Worm (Caenorhabditis elegans) whole organism, mixed stage, embryonic: ENCODE measurements around the gene alg-1.

ENCODE experiments used
- M03D4.4 ChIP-seq: sonication (generic microtip); optimal IDR thresholded peaks from 2 replicates; lab custom pipeline; 2017; ENCODE audit warnings: mild to moderate bottlenecking, missing genetic modification characterization, missing compliant biosample characterization
- bed-3 ChIP-seq: fragments of 200-800 bp; sonication (Bioruptor generic); optimal IDR thresholded peaks from 3 replicates; lab custom pipeline; 2018; ENCODE audit warnings: mild to moderate bottlenecking, missing genetic modification characterization, moderate library complexity, missing compliant biosample characterization
- blmp-1 ChIP-seq: fragments of 150-350 bp; optimal IDR thresholded peaks from 2 replicates; lab custom pipeline; 2014; ENCODE audit warnings: missing biosample characterization, missing genetic modification characterization
- ceh-39 ChIP-seq: fragments of 150-350 bp; optimal IDR thresholded peaks from 2 replicates; lab custom pipeline; 2014; ENCODE audit warnings: missing biosample characterization, missing genetic modification characterization
- ceh-43 ChIP-seq: fragments of 200-800 bp; sonication (Bioruptor generic); optimal IDR thresholded peaks from 2 replicates; lab custom pipeline; 2018; ENCODE audit warnings: mild to moderate bottlenecking, missing genetic modification characterization, moderate library complexity, missing compliant biosample characterization
- ceh-83 ChIP-seq: fragments of 200-800 bp; sonication (Bioruptor generic); optimal IDR thresholded peaks from 2 replicates; lab custom pipeline; 2018; ENCODE audit warnings: mild to moderate bottlenecking, missing genetic modification characterization, missing compliant biosample characterization
- ces-1 ChIP-seq: fragments of 150-350 bp; optimal IDR thresholded peaks from 2 replicates; lab custom pipeline; 2014; ENCODE audit warnings: missing biosample characterization, missing genetic modification reagents, missing genetic modification characterization
- cnd-1 ChIP-seq: fragments of 200-800 bp; sonication (Bioruptor generic); optimal IDR thresholded peaks from 2 replicates; lab custom pipeline; 2018; ENCODE audit warnings: mild to moderate bottlenecking, missing genetic modification characterization, missing compliant biosample characterization
- drap-1 ChIP-seq: fragments of 200-800 bp; sonication (Bioruptor generic); optimal IDR thresholded peaks from 3 replicates; lab custom pipeline; 2018; ENCODE audit warnings: mild to moderate bottlenecking, missing genetic modification characterization, missing compliant biosample characterization
- elt-1 ChIP-seq: sonication (generic microtip); optimal IDR thresholded peaks from 2 replicates; lab custom pipeline; 2017; ENCODE audit warnings: missing genetic modification characterization, mild to moderate bottlenecking, missing compliant biosample characterization, antibody characterized with exemption, moderate library complexity, borderline replicate concordance; ENCODE audit not compliant: insufficient read depth
- elt-3 ChIP-seq: fragments of 150-350 bp; optimal IDR thresholded peaks from 2 replicates; lab custom pipeline; 2014; ENCODE audit warnings: missing biosample characterization, missing genetic modification characterization
- flh-1 ChIP-seq: fragments of 200-800 bp; sonication (Bioruptor generic); optimal IDR thresholded peaks from 2 replicates; lab custom pipeline; 2018; ENCODE audit warnings: mild to moderate bottlenecking, missing genetic modification characterization, moderate library complexity, missing compliant biosample characterization
- ham-2 ChIP-seq: fragments of 200-800 bp; sonication (Bioruptor generic); optimal IDR thresholded peaks from 2 replicates; lab custom pipeline; 2018; ENCODE audit warnings: mild to moderate bottlenecking, missing genetic modification characterization, missing compliant biosample characterization
- hlh-1 ChIP-seq: fragments of 150-350 bp; optimal IDR thresholded peaks from 2 replicates; lab custom pipeline; 2014; ENCODE audit warnings: missing biosample characterization, missing genetic modification reagents, missing genetic modification characterization
- lin-13 ChIP-seq: fragments of 150-350 bp; optimal IDR thresholded peaks from 2 replicates; lab custom pipeline; 2014; ENCODE audit warnings: missing biosample characterization, missing genetic modification characterization
- lin-32 ChIP-seq: fragments of 200-800 bp; sonication (Bioruptor generic); optimal IDR thresholded peaks from 2 replicates; lab custom pipeline; 2018; ENCODE audit warnings: mild to moderate bottlenecking, missing genetic modification characterization, missing compliant biosample characterization
- lsy-2 ChIP-seq: fragments of 150-350 bp; optimal IDR thresholded peaks from 2 replicates; lab custom pipeline; 2014; ENCODE audit warnings: missing biosample characterization, missing genetic modification characterization
- mab-5 ChIP-seq: fragments of 150-350 bp; optimal IDR thresholded peaks from 2 replicates; lab custom pipeline; 2014; ENCODE audit warnings: missing biosample characterization, missing genetic modification characterization
- mep-1 ChIP-seq: fragments of 150-350 bp; optimal IDR thresholded peaks from 2 replicates; lab custom pipeline; 2017; ENCODE audit warnings: missing biosample characterization, missing genetic modification reagents, missing genetic modification characterization, inconsistent platforms
- mls-2 ChIP-seq: sonication (generic microtip); optimal IDR thresholded peaks from 2 replicates; lab custom pipeline; 2016; ENCODE audit warnings: mild to moderate bottlenecking, missing genetic modification characterization, moderate library complexity, missing compliant biosample characterization
- nhr-12 ChIP-seq: fragments of 150-350 bp; optimal IDR thresholded peaks from 2 replicates; lab custom pipeline; 2014; ENCODE audit warnings: missing biosample characterization, missing genetic modification characterization
- nhr-2 ChIP-seq: fragments of 150-350 bp; optimal IDR thresholded peaks from 2 replicates; lab custom pipeline; 2014; ENCODE audit warnings: missing biosample characterization, missing genetic modification characterization
- nhr-237 ChIP-seq: fragments of 150-350 bp; optimal IDR thresholded peaks from 2 replicates; lab custom pipeline; 2014; ENCODE audit warnings: missing biosample characterization, missing genetic modification characterization
- nhr-28 ChIP-seq: fragments of 150-350 bp; optimal IDR thresholded peaks from 2 replicates; lab custom pipeline; 2014; ENCODE audit warnings: missing biosample characterization, missing genetic modification characterization
- nhr-76 ChIP-seq: sonication (generic microtip); optimal IDR thresholded peaks from 2 replicates; lab custom pipeline; 2017; ENCODE audit warnings: missing biosample characterization, missing genetic modification characterization
- pha-4 ChIP-seq: fragments of 150-350 bp; optimal IDR thresholded peaks from 2 replicates; lab custom pipeline; 2018; ENCODE audit warnings: missing biosample characterization, missing genetic modification reagents, missing genetic modification characterization
- sem-2 ChIP-seq: fragments of 200-800 bp; sonication (Bioruptor generic); optimal IDR thresholded peaks from 2 replicates; lab custom pipeline; 2018; ENCODE audit warnings: mild to moderate bottlenecking, missing genetic modification characterization, missing compliant biosample characterization
- snpc-4 ChIP-seq: fragments of 150-350 bp; optimal IDR thresholded peaks from 2 replicates; lab custom pipeline; 2014; ENCODE audit warnings: missing biosample characterization, missing genetic modification characterization
- sptf-1 ChIP-seq: sonication (generic microtip); optimal IDR thresholded peaks from 2 replicates; lab custom pipeline; 2017; ENCODE audit warnings: mild to moderate bottlenecking, missing genetic modification characterization, moderate library complexity, missing compliant biosample characterization
- tbx-8 ChIP-seq: fragments of 200-800 bp; sonication (Bioruptor generic); optimal IDR thresholded peaks from 2 replicates; lab custom pipeline; 2018; ENCODE audit warnings: mild to moderate bottlenecking, missing genetic modification characterization, moderate library complexity, missing compliant biosample characterization
- unc-120 ChIP-seq: sonication (generic microtip); optimal IDR thresholded peaks from 2 replicates; lab custom pipeline; 2017; ENCODE audit warnings: missing genetic modification characterization, missing compliant biosample characterization; ENCODE audit not compliant: poor library complexity, severe bottlenecking
- unc-39 ChIP-seq: fragments of 150-350 bp; optimal IDR thresholded peaks from 2 replicates; lab custom pipeline; 2014; ENCODE audit warnings: missing biosample characterization, missing genetic modification characterization
- unc-62 ChIP-seq: fragments of 150-350 bp; optimal IDR thresholded peaks from 2 replicates; lab custom pipeline; 2014; ENCODE audit warnings: missing biosample characterization, missing genetic modification reagents, missing genetic modification characterization
- zip-8 ChIP-seq: fragments of 150-350 bp; optimal IDR thresholded peaks from 2 replicates; lab custom pipeline; 2014; ENCODE audit warnings: missing biosample characterization, missing genetic modification characterization
- ztf-11 ChIP-seq: fragments of 150-350 bp; optimal IDR thresholded peaks from 2 replicates; lab custom pipeline; 2014; ENCODE audit warnings: missing biosample characterization, missing genetic modification characterization

The alg-1 gene

ce11 chrX:13963203-13963602, 14.3 kb downstream of the alg-1 start, which contains the start of gene F48F7.3:
Gene F48F7.3, plus strand, starts transcription at chrX:13963503.
- TF ChIP-seq cnd-1 (tag; lab: Kevin White, UChicago) = no peak
- no peak for TF ChIP-seq ceh-83 (GFP tag; lab: Kevin White, UChicago)
- no peak for TF ChIP-seq ceh-43 (GFP tag; lab: Kevin White, UChicago)
- TF ChIP-seq hlh-1 (tag; lab: Kevin White, UChicago) = no peak
- TF ChIP-seq elt-1 (tag; lab: Kevin White, UChicago) = no peak
- no peak for TF ChIP-seq mls-2 (tag; lab: Kevin White, UChicago)
- TF ChIP-seq pha-4 = no peak
- TF ChIP-seq mab-5 (tag; lab: Kevin White, UChicago) = no peak

- TF ChIP-seq ceh-39 (tag; lab: Kevin White, UChicago) = no peak
Observed at ce11 chrX:13968292-13968691, 19.4 kb downstream of the alg-1 start, which contains the start of gene pqn-39. Gene pqn-39, minus strand, starts transcription at chrX:13968676.

DNA sequence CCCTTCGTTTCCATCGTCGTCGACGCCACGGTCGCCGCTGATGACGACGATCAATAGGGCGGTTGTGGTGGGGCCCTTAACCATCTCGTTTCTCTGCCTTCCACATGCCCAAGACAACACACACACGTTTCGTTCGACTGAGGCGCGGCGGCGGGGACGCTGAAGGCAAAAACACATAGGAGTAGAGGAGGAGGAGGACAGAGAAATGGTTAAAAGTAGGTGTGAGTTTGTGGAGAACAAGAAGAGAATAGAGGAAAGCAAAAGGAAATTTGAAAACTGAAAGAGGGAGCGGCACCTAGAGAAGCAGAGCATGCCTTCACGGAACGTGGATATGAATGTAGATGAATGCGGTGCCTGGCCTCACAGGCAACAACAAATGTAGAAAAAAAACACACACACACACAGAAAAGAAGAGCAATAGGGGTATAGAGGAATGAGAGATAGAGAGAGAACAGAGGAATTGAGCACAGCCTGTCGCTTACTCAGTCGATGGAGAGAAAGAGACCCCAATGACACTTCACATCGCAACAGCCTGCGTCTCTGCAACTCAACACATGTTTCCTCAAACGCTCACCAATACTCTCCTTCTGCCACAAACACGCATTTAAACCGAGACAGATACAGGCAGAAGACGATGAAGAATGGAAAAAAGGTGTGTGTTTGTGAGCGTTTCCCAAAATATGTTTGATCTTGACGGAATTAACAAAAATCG, 20.5 kb downstream of the alg-1 start:
- TF ChIP-seq nhr-237 (tag; lab: Kevin White, UChicago) (no peak), tbx-8 (GFP tag; lab: Kevin White, UChicago) (no peak), sem-2 (GFP tag; lab: Kevin White, UChicago) (no peak), elt-1 (tag; lab: Kevin White, UChicago) (no peak), drap-1 (GFP tag; lab: Kevin White, UChicago) (peak; percentile 18), ces-1 (GFP tag; lab: Kevin White, UChicago) (no peak), lin-13 (tag; lab: Kevin White, UChicago) (peak; percentile 23), nhr-2 (tag; lab: Kevin White, UChicago) (no peak), blmp-1 (tag; lab: Kevin White, UChicago) (no peak), mls-2 (tag; lab: Kevin White, UChicago) (peak; percentile 18), ceh-39 (tag; lab: Kevin White, UChicago) (peak; percentile 74), unc-62 (GFP tag; lab: Kevin White, UChicago) (peak; percentile 85), flh-1 (GFP tag; lab: Kevin White, UChicago) (no peak), pha-4 (peak; percentile 62), nhr-12 (tag; lab: Kevin White, UChicago) (no peak), ztf-11 (no peak), lin-32 (no peak), sptf-1 (no peak), ham-2 (GFP tag; lab: Kevin White, UChicago) (no peak), mab-5 (tag; lab: Kevin White, UChicago) (no peak), snpc-4 (tag; lab: Kevin White, UChicago) (no peak), cnd-1 (tag; lab: Kevin White, UChicago) (peak; percentile 49), ceh-43 (GFP tag; lab: Kevin White, UChicago) (no peak), elt-3 (tag; lab: Kevin White, UChicago) (no peak), mep-1 (peak; percentile 43), hlh-1 (tag; lab: Kevin White, UChicago) (peak; percentile 86), ceh-83 (GFP tag; lab: Kevin White, UChicago) (no peak), bed-3 (GFP tag; lab: Kevin White, UChicago) (no peak), nhr-76 (tag; lab: Kevin White, UChicago) (no peak), lsy-2 (tag; lab: Kevin White, UChicago) (no peak), unc-120 (tag; lab: Kevin White, UChicago) (peak; percentile 60), zip-8 (tag; lab: Kevin White, UChicago) (no peak), nhr-28 (tag; lab: Kevin White, UChicago) (no peak), unc-39 (tag; lab: Kevin White, UChicago) (no peak), M03D4.4 (no peak)
- TF ChIP-seq, all 35 proteins: peak for 10
